Fruit fly (Drosophila melanogaster) whole organism, wandering third instar larva: ENCODE data around the gene CG3285.

Source experiments
- Abd-B ChIP-seq: fragments of >200 bp; optimal IDR thresholded peaks from 2 replicates; lab custom pipeline; 2017; ENCODE audit warnings: missing biosample characterization, missing genetic modification characterization
- OdsH ChIP-seq: fragments of 200-800 bp; sonication (Bioruptor generic); optimal IDR thresholded peaks from 2 replicates; lab custom pipeline; 2016; ENCODE audit warnings: missing biosample characterization, mild to moderate bottlenecking, missing genetic modification characterization
- Rel ChIP-seq, 2 experiments: fragments of 200-800 bp; sonication (Bioruptor generic) in 1 of 2; optimal IDR thresholded peaks; 2 replicates in 1 of 2; 3 replicates in 1 of 2; lab custom pipeline; 2016 to 2019; ENCODE audit warnings: mild to moderate bottlenecking in 2 of 2, missing biosample characterization in 2 of 2, missing genetic modification characterization in 2 of 2, moderate library complexity in 1 of 2
- brk ChIP-seq: fragments of 200-800 bp; sonication (Bioruptor generic); optimal IDR thresholded peaks from 2 replicates; lab custom pipeline; 2016; ENCODE audit warnings: missing biosample characterization, mild to moderate bottlenecking, missing genetic modification characterization
- dmrt93B ChIP-seq: fragments of 200-800 bp; sonication (Bioruptor generic); optimal IDR thresholded peaks from 2 replicates; lab custom pipeline; 2018; ENCODE audit warnings: missing biosample characterization, mild to moderate bottlenecking, missing genetic modification characterization
- ey ChIP-seq: fragments of 200-800 bp; sonication (Bioruptor generic); optimal IDR thresholded peaks from 2 replicates; lab custom pipeline; 2016; ENCODE audit warnings: missing biosample characterization, missing genetic modification characterization
- fru ChIP-seq: fragments of 200-800 bp; sonication (Bioruptor generic); optimal IDR thresholded peaks from 3 replicates; lab custom pipeline; 2016; ENCODE audit warnings: missing biosample characterization, mild to moderate bottlenecking, missing genetic modification characterization
- h ChIP-seq: fragments of 200-800 bp; sonication (Bioruptor generic); optimal IDR thresholded peaks from 3 replicates; lab custom pipeline; 2016; ENCODE audit warnings: missing biosample characterization, mild to moderate bottlenecking, missing genetic modification characterization
- jim ChIP-seq: fragments of 175-275, 200-325 bp; sonication (Bioruptor generic); optimal IDR thresholded peaks from 2 replicates; lab custom pipeline; 2016; ENCODE audit warnings: missing biosample characterization, mild to moderate bottlenecking, missing genetic modification characterization
- pan ChIP-seq: fragments of >200 bp; optimal IDR thresholded peaks from 2 replicates; lab custom pipeline; 2017
- psq ChIP-seq: fragments of 200-800 bp; sonication (Bioruptor generic); optimal IDR thresholded peaks from 3 replicates; lab custom pipeline; 2017; ENCODE audit warnings: missing biosample characterization, mild to moderate bottlenecking, missing genetic modification characterization, moderate library complexity
- sv ChIP-seq: fragments of 200-800 bp; sonication (Bioruptor generic); optimal IDR thresholded peaks from 3 replicates; lab custom pipeline; 2016; ENCODE audit warnings: missing biosample characterization, missing genetic modification characterization
- usp ChIP-seq: fragments of >200 bp; optimal IDR thresholded peaks from 2 replicates; lab custom pipeline; 2017; ENCODE audit warnings: missing biosample characterization, missing genetic modification characterization

- no peak for TF ChIP-seq pan (lab: Kevin White, UChicago)
- peak; percentile 98 for TF ChIP-seq psq (GFP tag; lab: Kevin White, UChicago)
- TF ChIP-seq Abd-B (GFP tag; lab: Kevin White, UChicago): no peak
- peak; percentile 75 for TF ChIP-seq Rel (GFP tag; optimal IDR thresholded peaks at IDR 0.05; lab: Kevin White, UChicago)
- TF ChIP-seq Rel (tag; optimal IDR thresholded peaks at IDR 0.05; lab: Kevin White, UChicago): peak; percentile 41
- TF ChIP-seq fru (GFP tag; lab: Kevin White, UChicago): peak; percentile 93
- no peak for TF ChIP-seq sv (GFP tag; lab: Kevin White, UChicago)
- no peak for TF ChIP-seq jim (GFP tag; lab: Kevin White, UChicago)
- peak; percentile 85 for TF ChIP-seq brk (GFP tag; lab: Kevin White, UChicago)
- TF ChIP-seq dmrt93B (GFP tag; lab: Kevin White, UChicago): peak; percentile 68
- no peak for TF ChIP-seq usp (GFP tag; lab: Kevin White, UChicago)
- TF ChIP-seq OdsH (GFP tag; lab: Kevin White, UChicago): peak; percentile 88
- peak; percentile 95 for TF ChIP-seq ey (GFP tag; lab: Kevin White, UChicago)
- peak; percentile 95 for TF ChIP-seq h (GFP tag; lab: Kevin White, UChicago)
Measured at dm6 chr2L:3345763-3346482, 15.2 kb downstream of the CG3285 start.
